Fruit fly (Drosophila melanogaster): ENCODE data around the gene chinmo.

Gene chinmo

DNA sequence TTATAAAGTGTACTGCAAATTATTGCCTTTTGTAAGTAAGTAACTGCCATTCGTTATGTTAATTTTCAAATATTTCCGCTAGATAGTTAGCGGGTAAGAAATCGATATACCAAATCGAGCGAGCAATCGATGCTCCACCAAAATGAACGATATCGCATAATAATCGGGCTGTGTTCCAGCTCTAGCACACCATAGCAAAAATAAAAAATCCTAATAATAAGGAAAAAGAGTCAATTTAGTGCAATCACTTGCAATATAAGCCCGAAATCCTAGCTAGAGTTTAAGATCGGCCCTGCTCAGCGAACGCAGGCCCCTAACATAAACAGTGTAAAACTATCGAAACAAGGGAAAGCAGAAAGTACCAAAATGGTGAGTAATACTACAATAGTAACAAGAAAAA lies 53.7 kb downstream of the chinmo start, which contains the start of gene cpb (continued):
- TF ChIP-seq p53 (GFP tag; optimal IDR thresholded peaks at IDR 0.05) (no peak), CG1233 (GFP tag; optimal IDR thresholded peaks at IDR 0.05) (no peak), aop (GFP tag; IDR thresholded peaks at IDR 0.05) (no peak), sob (GFP tag; IDR thresholded peaks at IDR 0.05) (no peak), CG7271 (tag; optimal IDR thresholded peaks at IDR 0.05) (no peak), knrl (GFP tag; IDR thresholded peaks at IDR 0.05; ENCODE audit: partially characterized antibody) (peak; percentile 85), Nf-YC (tag; optimal IDR thresholded peaks at IDR 0.05) (peak; percentile 22), cas (GFP tag; IDR thresholded peaks at IDR 0.05) (no peak), sim (GFP tag; IDR thresholded peaks at IDR 0.05) (no peak), CG2889 (GFP tag; IDR thresholded peaks at IDR 0.05) (no peak), CG16813 (GFP tag; IDR thresholded peaks at IDR 0.05; ENCODE audit: partially characterized antibody) (peak; percentile 84), Ssrp (tag; optimal IDR thresholded peaks at IDR 0.05) (no peak), nerfin-2 (GFP tag; IDR thresholded peaks at IDR 0.05; ENCODE audit: partially characterized antibody) (peak; percentile 85), Sox102F (GFP tag; optimal IDR thresholded peaks at IDR 0.05) (no peak), CG11560 (tag; IDR thresholded peaks at IDR 0.05) (no peak), wdn (GFP tag; IDR thresholded peaks at IDR 0.05) (no peak), Dll (GFP tag; IDR thresholded peaks at IDR 0.05; ENCODE audit: partially characterized antibody) (peak; percentile 88), NK7.1 (GFP tag; optimal IDR thresholded peaks at IDR 0.05) (no peak), CG12299 (tag; optimal IDR thresholded peaks at IDR 0.05) (peak; percentile 54), CG9932 (GFP tag; IDR thresholded peaks at IDR 0.05) (no peak), Bgb (GFP tag; IDR thresholded peaks at IDR 0.05; ENCODE audit: partially characterized antibody) (peak; percentile 93), Ptx1 (GFP tag; IDR thresholded peaks at IDR 0.05) (no peak), tio (GFP tag; optimal IDR thresholded peaks at IDR 0.05) (no peak), CG3065 (GFP tag; optimal IDR thresholded peaks at IDR 0.05) (no peak), Rfx (GFP tag; IDR thresholded peaks at IDR 0.05) (no peak), Hsf (GFP tag; optimal IDR thresholded peaks at IDR 0.05) (no peak), CG2129 (GFP tag; IDR thresholded peaks at IDR 0.05; ENCODE audit: partially characterized antibody) (peak; percentile 78), gt (GFP tag; IDR thresholded peaks at IDR 0.05) (no peak), Doc3 (GFP tag; IDR thresholded peaks at IDR 0.05; ENCODE audit: partially characterized antibody) (peak; percentile 83), Mes4 (GFP tag; optimal IDR thresholded peaks at IDR 0.05) (no peak), CG13287 (GFP tag; IDR thresholded peaks at IDR 0.05; ENCODE audit: partially characterized antibody) (peak; percentile 92), da (GFP tag; optimal IDR thresholded peaks at IDR 0.05) (no peak), Dip2 (GFP tag; IDR thresholded peaks at IDR 0.05) (no peak), scrt (GFP tag; optimal IDR thresholded peaks at IDR 0.05) (no peak), Ada2b (GFP tag; IDR thresholded peaks at IDR 0.05) (no peak), sisA (GFP tag; IDR thresholded peaks at IDR 0.05) (no peak), BtbVII (GFP tag; optimal IDR thresholded peaks at IDR 0.05) (no peak), Gug (GFP tag; IDR thresholded peaks at IDR 0.05) (no peak), tna (GFP tag; IDR thresholded peaks at IDR 0.05; ENCODE audit: partially characterized antibody) (peak; percentile 91), MESR4 (GFP tag; optimal IDR thresholded peaks at IDR 0.05) (peak; percentile 70), Asciz (GFP tag; optimal IDR thresholded peaks at IDR 0.05) (no peak), ind (GFP tag; optimal IDR thresholded peaks at IDR 0.05) (no peak), gsb-n (tag; optimal IDR thresholded peaks at IDR 0.05) (no peak), CG7928 (GFP tag; optimal IDR thresholded peaks at IDR 0.05) (no peak), sna (GFP tag; IDR thresholded peaks at IDR 0.05; ENCODE audit: partially characterized antibody) (peak; percentile 68; the same call in 1 of the 2 replicates), pzg (GFP tag; optimal IDR thresholded peaks at IDR 0.05) (peak; percentile 62), ken (GFP tag; IDR thresholded peaks at IDR 0.05) (no peak), hbn (GFP tag; IDR thresholded peaks at IDR 0.05; ENCODE audit: partially characterized antibody) (peak; percentile 86), CG9817 (tag; optimal IDR thresholded peaks at IDR 0.05) (no peak), Fer3 (tag; optimal IDR thresholded peaks at IDR 0.05) (no peak), fru (optimal IDR thresholded peaks at IDR 0.05) (no peak), ro (GFP tag; IDR thresholded peaks at IDR 0.05) (no peak)
